Fruit fly (Drosophila melanogaster) whole organism, prepupa: ENCODE measurements around the gene CG3638.

Experiments used
- Blimp-1 ChIP-seq: fragments of 200-800 bp; sonication (Bioruptor generic); optimal IDR thresholded peaks from 3 replicates; lab custom pipeline; 2017; ENCODE audit warnings: missing biosample characterization, missing genetic modification characterization, mild to moderate bottlenecking, moderate library complexity, missing genetic modification reagents
- CG10669 ChIP-seq: fragments of 200-800 bp; sonication (Bioruptor generic); optimal IDR thresholded peaks from 3 replicates; lab custom pipeline; 2018; ENCODE audit warnings: missing biosample characterization, mild to moderate bottlenecking, missing genetic modification characterization, moderate library complexity
- CG11902 ChIP-seq: fragments of 200-800 bp; sonication (Bioruptor generic); optimal IDR thresholded peaks from 3 replicates; lab custom pipeline; 2016; ENCODE audit warnings: missing biosample characterization, missing genetic modification characterization
- CG15336 ChIP-seq: fragments of 200-800 bp; sonication (Bioruptor generic); IDR thresholded peaks from 2 replicates; pipeline ENCODE4 v1.3.6; 2022; ENCODE audit warnings: missing biosample characterization, missing genetic modification characterization
- CG31627 ChIP-seq: fragments of 200-800 bp; sonication (Bioruptor generic); optimal IDR thresholded peaks from 3 replicates; lab custom pipeline; 2016; ENCODE audit warnings: missing biosample characterization, missing genetic modification characterization
- CG32006 ChIP-seq: fragments of 200-800 bp; sonication (Bioruptor generic); optimal IDR thresholded peaks from 3 replicates; lab custom pipeline; 2017; ENCODE audit warnings: missing biosample characterization, mild to moderate bottlenecking, missing genetic modification characterization
- CG34406 ChIP-seq: fragments of 200-800 bp; sonication (Bioruptor generic); optimal IDR thresholded peaks from 3 replicates; lab custom pipeline; 2016; ENCODE audit warnings: missing biosample characterization, missing genetic modification characterization
- CG3919 ChIP-seq: fragments of 200-800 bp; sonication (Bioruptor generic); optimal IDR thresholded peaks from 3 replicates; lab custom pipeline; 2016; ENCODE audit warnings: missing biosample characterization, missing genetic modification characterization
- CG6163 ChIP-seq: fragments of 200-800 bp; sonication (Bioruptor generic); IDR thresholded peaks from 3 replicates; pipeline ENCODE4 v1.3.6; 2022; ENCODE audit warnings: missing biosample characterization, missing genetic modification characterization
- CG6276 ChIP-seq: fragments of 200-800 bp; sonication (Bioruptor generic); optimal IDR thresholded peaks from 2 replicates; lab custom pipeline; 2017; ENCODE audit warnings: missing biosample characterization, mild to moderate bottlenecking, missing genetic modification characterization
- CG6792 ChIP-seq: fragments of 200-800 bp; sonication (Bioruptor generic); optimal IDR thresholded peaks from 3 replicates; lab custom pipeline; 2016; ENCODE audit warnings: missing biosample characterization, missing genetic modification characterization
- CG6854 ChIP-seq: fragments of 200-800 bp; sonication (Bioruptor generic); optimal IDR thresholded peaks from 2 replicates; lab custom pipeline; 2017; ENCODE audit warnings: missing biosample characterization, mild to moderate bottlenecking, missing genetic modification characterization
- CG7368 ChIP-seq: fragments of 200-800 bp; sonication (Bioruptor generic); optimal IDR thresholded peaks from 3 replicates; lab custom pipeline; 2016; ENCODE audit warnings: missing biosample characterization, missing genetic modification characterization
- CG8119 ChIP-seq: fragments of 200-800 bp; sonication (Bioruptor generic); IDR thresholded peaks from 3 replicates; pipeline ENCODE4 v1.3.6; 2022; ENCODE audit warnings: missing biosample characterization, missing genetic modification characterization
- CG8319 ChIP-seq: fragments of 200-800 bp; sonication (Bioruptor generic); optimal IDR thresholded peaks from 3 replicates; lab custom pipeline; 2016; ENCODE audit warnings: missing biosample characterization, missing genetic modification characterization
- CG8632 ChIP-seq: fragments of 200-800 bp; sonication (Bioruptor generic); optimal IDR thresholded peaks from 3 replicates; lab custom pipeline; 2016; ENCODE audit warnings: missing biosample characterization, missing genetic modification characterization
- Eip93F ChIP-seq: fragments of 200-800 bp; sonication (Bioruptor generic); optimal IDR thresholded peaks from 2 replicates; lab custom pipeline; 2016; ENCODE audit warnings: missing biosample characterization, mild to moderate bottlenecking, missing genetic modification characterization
- Ets21C ChIP-seq: fragments of 200-800 bp; sonication (Bioruptor generic); optimal IDR thresholded peaks from 3 replicates; lab custom pipeline; 2016; ENCODE audit warnings: missing biosample characterization, missing genetic modification characterization
- Ets96B ChIP-seq: fragments of 200-800 bp; optimal IDR thresholded peaks from 2 replicates; lab custom pipeline; 2019; ENCODE audit warnings: missing biosample characterization, mild to moderate bottlenecking, missing genetic modification characterization, moderate library complexity
- Gug ChIP-seq: fragments of 200-800 bp; sonication (Bioruptor generic); IDR thresholded peaks from 2 replicates; pipeline ENCODE4 v1.3.6; 2022; ENCODE audit warnings: missing biosample characterization, missing genetic modification characterization
- Hr4 ChIP-seq: fragments of 200-800 bp; sonication (Bioruptor generic); optimal IDR thresholded peaks from 3 replicates; lab custom pipeline; 2016; ENCODE audit warnings: missing biosample characterization, missing genetic modification characterization
- Met ChIP-seq: fragments of 200-800 bp; sonication (Bioruptor generic); optimal IDR thresholded peaks from 3 replicates; lab custom pipeline; 2016; ENCODE audit warnings: missing biosample characterization, missing genetic modification characterization
- OdsH ChIP-seq: fragments of 200-800 bp; sonication (Bioruptor generic); optimal IDR thresholded peaks from 3 replicates; lab custom pipeline; 2016; ENCODE audit warnings: missing biosample characterization, missing genetic modification characterization
- Smox ChIP-seq: fragments of 200-800 bp; sonication (Bioruptor generic); optimal IDR thresholded peaks from 3 replicates; lab custom pipeline; 2016; ENCODE audit warnings: missing biosample characterization, missing genetic modification characterization
- Sox14 ChIP-seq: fragments of 200-800 bp; sonication (Bioruptor generic); optimal IDR thresholded peaks from 3 replicates; lab custom pipeline; 2016; ENCODE audit warnings: missing biosample characterization, missing genetic modification characterization
- Sox15 ChIP-seq: fragments of 200-800 bp; sonication (Bioruptor generic); optimal IDR thresholded peaks from 3 replicates; lab custom pipeline; 2016; ENCODE audit warnings: missing biosample characterization, missing genetic modification characterization
- acj6 ChIP-seq: fragments of 200-800 bp; sonication (Bioruptor generic); optimal IDR thresholded peaks from 3 replicates; lab custom pipeline; 2016; ENCODE audit warnings: missing biosample characterization, missing genetic modification characterization
- cyc ChIP-seq: fragments of 200-800 bp; sonication (Bioruptor generic); optimal IDR thresholded peaks from 3 replicates; lab custom pipeline; 2016; ENCODE audit warnings: missing biosample characterization, missing genetic modification characterization
- dac ChIP-seq: fragments of 200-800 bp; sonication (Bioruptor generic); optimal IDR thresholded peaks from 2 replicates; lab custom pipeline; 2017; ENCODE audit warnings: missing biosample characterization, mild to moderate bottlenecking, missing genetic modification characterization
- dsx ChIP-seq: fragments of 200-800 bp; optimal IDR thresholded peaks from 3 replicates; lab custom pipeline; 2019; ENCODE audit warnings: missing biosample characterization, mild to moderate bottlenecking, missing genetic modification characterization, moderate library complexity; ENCODE audit not compliant: poor library complexity, severe bottlenecking
- eg ChIP-seq: fragments of 200-800 bp; sonication (Bioruptor generic); IDR thresholded peaks from 3 replicates; pipeline ENCODE4 v1.3.6; 2022; ENCODE audit warnings: missing biosample characterization, missing genetic modification characterization
- fd59A ChIP-seq: fragments of 200-800 bp; sonication (Bioruptor generic); optimal IDR thresholded peaks from 2 replicates; lab custom pipeline; 2017; ENCODE audit warnings: missing biosample characterization, mild to moderate bottlenecking, missing genetic modification characterization, missing genetic modification reagents
- fd85E ChIP-seq: fragments of 200-800 bp; sonication (Bioruptor generic); optimal IDR thresholded peaks from 3 replicates; lab custom pipeline; 2016; ENCODE audit warnings: missing biosample characterization, missing genetic modification characterization
- fkh ChIP-seq: fragments of 200-800 bp; sonication (Bioruptor generic); optimal IDR thresholded peaks from 3 replicates; lab custom pipeline; 2017; ENCODE audit warnings: missing biosample characterization, mild to moderate bottlenecking, missing genetic modification characterization, moderate library complexity
- net ChIP-seq: fragments of 200-800 bp; sonication (Bioruptor generic); optimal IDR thresholded peaks from 3 replicates; lab custom pipeline; 2016; ENCODE audit warnings: missing biosample characterization, missing genetic modification characterization
- pdm3 ChIP-seq: fragments of 200-800 bp; sonication (Bioruptor generic); optimal IDR thresholded peaks from 3 replicates; lab custom pipeline; 2016; ENCODE audit warnings: missing biosample characterization, missing genetic modification characterization
- ss ChIP-seq, 2 experiments: fragments of 200-800 bp; sonication (Bioruptor generic); optimal IDR thresholded peaks; 2 replicates in 1 of 2; 3 replicates in 1 of 2; lab custom pipeline; 2017 to 2018; ENCODE audit warnings: mild to moderate bottlenecking in 2 of 2, missing biosample characterization in 2 of 2, missing genetic modification characterization in 2 of 2, moderate library complexity in 1 of 2
- svp ChIP-seq: fragments of 200-800 bp; sonication (Bioruptor generic); peaks from one replicate; lab custom pipeline; 2016; ENCODE audit warnings: missing biosample characterization, missing genetic modification characterization
- topi ChIP-seq: fragments of 200-800 bp; sonication (Bioruptor generic); optimal IDR thresholded peaks from 3 replicates; lab custom pipeline; 2016; ENCODE audit warnings: missing biosample characterization, missing genetic modification characterization

CG3638 gene

DNA sequence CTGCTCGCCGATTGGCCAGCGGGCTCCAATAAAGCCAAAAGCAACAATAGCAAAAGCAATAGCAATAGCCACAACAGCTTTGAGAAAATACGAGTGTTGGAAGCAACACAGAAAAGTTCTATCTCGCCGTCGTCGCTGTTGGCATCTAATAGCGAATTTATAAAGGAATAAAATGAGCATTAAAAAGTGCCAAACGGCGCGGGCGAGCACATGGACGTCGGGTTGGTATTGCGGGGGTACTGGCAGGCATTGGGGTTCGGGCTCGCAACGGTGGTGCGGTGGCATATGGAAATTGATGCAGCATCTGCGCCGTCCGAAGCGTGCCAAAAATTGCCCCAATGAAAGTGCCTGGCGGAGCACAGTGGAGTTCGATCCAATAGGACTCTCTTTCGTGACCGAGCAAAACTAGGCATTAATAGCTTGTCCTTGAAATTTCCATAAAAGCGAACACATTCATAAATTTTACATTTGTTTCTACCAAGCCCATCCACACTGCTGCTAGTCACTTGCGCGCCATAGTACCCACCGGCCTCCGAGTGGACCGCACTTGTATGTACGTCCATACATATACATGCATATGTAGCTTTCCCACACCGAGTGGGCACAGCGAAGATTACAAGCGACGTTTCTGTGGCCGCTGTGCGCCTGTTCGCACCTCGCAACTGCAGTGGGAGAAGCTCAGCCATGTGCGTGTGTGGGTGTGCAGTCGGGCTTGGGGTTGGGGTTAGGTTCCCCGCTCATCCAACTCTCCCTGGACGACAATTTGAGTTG, 40.5 kb upstream of the CG3638 start (continued):
- TF ChIP-seq Smox (peak; percentile 89), topi (peak; percentile 91), Blimp-1 (GFP tag; lab: Kevin White, UChicago) (no peak), Gug (GFP tag; lab: Robert Waterston, UW) (peak; percentile 97), dac (peak; percentile 98), Sox15 (GFP tag; lab: Kevin White, UChicago) (peak; percentile 94), CG31627 (GFP tag; lab: Kevin White, UChicago) (peak; percentile 94), fd85E (GFP tag; lab: Kevin White, UChicago) (peak; percentile 73), pdm3 (peak; percentile 96), Sox14 (GFP tag; lab: Kevin White, UChicago) (peak; percentile 95), ss (GFP tag; optimal IDR thresholded peaks at IDR 0.05; lab: Kevin White, UChicago) (peak; percentile 80 to 89), fd59A (GFP tag; lab: Kevin White, UChicago) (peak; percentile 86), Eip93F (GFP tag; lab: Kevin White, UChicago) (peak; percentile 59), CG3919 (peak; percentile 97), CG8632 (GFP tag; lab: Kevin White, UChicago) (peak; percentile 94), CG6276 (GFP tag; lab: Kevin White, UChicago) (peak; percentile 97), CG32006 (peak; percentile 99), acj6 (GFP tag; lab: Kevin White, UChicago) (peak; percentile 96), cyc (GFP tag; lab: Kevin White, UChicago) (peak; percentile 94), CG8119 (GFP tag; lab: Robert Waterston, UW) (peak; percentile 98), CG7368 (GFP tag; lab: Kevin White, UChicago) (peak; percentile 97), CG8319 (GFP tag; lab: Kevin White, UChicago) (peak; percentile 93), CG15336 (peak; percentile 98), net (GFP tag; lab: Kevin White, UChicago) (peak; percentile 98), CG6792 (GFP tag; lab: Kevin White, UChicago) (peak; percentile 96), CG10669 (peak; percentile 89), Ets21C (GFP tag; lab: Kevin White, UChicago) (peak; percentile 87), OdsH (GFP tag; lab: Kevin White, UChicago) (peak; percentile 96), CG6854 (GFP tag; lab: Kevin White, UChicago) (peak; percentile 73), dsx (GFP tag; lab: Kevin White, UChicago) (peak; percentile 70), Hr4 (GFP tag; lab: Kevin White, UChicago) (peak; percentile 98)

DNA sequence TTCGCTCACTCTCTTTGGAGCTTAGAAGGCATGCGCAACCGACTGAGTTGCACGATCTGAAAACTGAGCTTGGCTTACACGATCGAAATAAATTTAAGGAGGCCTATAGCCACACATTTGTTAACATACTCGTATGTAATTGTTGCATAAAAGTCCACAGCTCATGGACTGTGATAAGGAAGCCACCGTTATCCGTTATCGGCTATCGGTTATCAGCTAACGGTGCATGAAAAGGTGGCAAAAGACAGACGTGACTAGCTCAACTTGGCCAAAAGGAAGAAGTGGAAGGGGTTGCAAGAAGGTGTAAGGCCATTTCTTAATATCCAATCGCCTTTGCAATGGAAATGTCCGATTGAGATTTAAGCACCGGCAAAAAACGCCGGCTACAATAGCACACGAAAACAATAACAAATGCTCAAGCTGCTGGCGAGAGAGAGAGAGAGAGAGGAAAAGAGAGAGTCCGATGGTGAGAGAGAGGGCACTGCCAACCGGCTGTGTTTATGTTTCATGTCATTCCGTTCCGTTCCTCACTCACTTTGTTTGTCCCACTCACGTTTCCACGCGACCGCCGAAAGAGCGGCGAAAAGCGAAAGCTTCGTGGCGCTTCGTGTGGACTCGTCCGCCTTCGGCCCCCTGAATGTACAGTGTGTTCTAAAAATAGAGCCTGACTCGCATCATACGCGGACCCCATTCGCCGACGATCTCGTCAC, 39.7 kb upstream of the CG3638 start:
- TF ChIP-seq CG6854 (GFP tag; lab: Kevin White, UChicago), result peak; percentile 32
- no peak for TF ChIP-seq fd85E (GFP tag; lab: Kevin White, UChicago)
- no peak for TF ChIP-seq CG6276 (GFP tag; lab: Kevin White, UChicago)
- TF ChIP-seq CG6163 (GFP tag; lab: Robert Waterston, UW), result peak; percentile 8; the same call in 2 of the 3 replicates
- peak; percentile 99 for TF ChIP-seq Blimp-1 (GFP tag; lab: Kevin White, UChicago)
- TF ChIP-seq eg (GFP tag; lab: Robert Waterston, UW), result peak; percentile 6; the same call in 1 of the 3 replicates
- no peak for TF ChIP-seq Ets96B (tag; lab: Kevin White, UChicago)
- no peak for TF ChIP-seq Ets21C (GFP tag; lab: Kevin White, UChicago)
- no peak for TF ChIP-seq CG34406 (GFP tag; lab: Kevin White, UChicago)
- no peak for TF ChIP-seq CG11902 (GFP tag; lab: Kevin White, UChicago)
- TF ChIP-seq CG32006, result no peak
- TF ChIP-seq Met (GFP tag; lab: Kevin White, UChicago), result no peak
- peak; percentile 38 for TF ChIP-seq svp
- no peak for TF ChIP-seq Hr4 (GFP tag; lab: Kevin White, UChicago)
- TF ChIP-seq fkh (GFP tag; lab: Kevin White, UChicago), result peak; percentile 82
